Worm (Caenorhabditis elegans) whole organism, dauer: Measurements from ENCODE around the gene srx-131.

ENCODE experiments used
- unc-62 ChIP-seq: sonication (generic microtip); optimal IDR thresholded peaks from 2 replicates; lab custom pipeline; 2017; ENCODE audit warnings: missing biosample characterization, missing genetic modification reagents, missing genetic modification characterization

srx-131 gene

ce11 chrV:13848379-13848778 lies 3.1 kb downstream of the srx-131 start, which contains the start of gene srx-133:
Gene srx-133 (plus strand): TSS chrV:13848679.
- TF ChIP-seq unc-62 (GFP tag; lab: Kevin White, UChicago): no peak

DNA sequence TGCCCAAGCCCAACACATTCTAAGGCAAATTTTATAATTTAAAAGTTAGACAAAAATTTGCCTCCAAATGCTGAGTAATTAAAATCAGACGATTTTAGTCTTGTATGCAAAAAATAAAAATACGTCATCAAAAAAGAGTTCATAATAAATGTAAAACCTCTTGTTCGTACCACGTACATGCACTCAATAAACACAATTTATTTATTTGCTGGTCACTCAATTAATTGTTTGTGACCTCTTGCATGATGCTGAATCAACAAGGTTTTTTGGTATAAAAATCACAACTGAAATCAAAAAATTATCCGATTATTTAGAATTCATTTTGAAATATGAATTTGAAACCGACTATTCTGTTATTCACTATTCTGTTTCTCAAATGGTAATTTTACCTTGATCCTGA lies 4.9 kb downstream of the srx-131 start, which contains the start of gene hpx-2:
TSS of gene hpx-2 (plus strand) at position 301 of the 400 bp plus-strand sequence.
- TF ChIP-seq unc-62 (GFP tag; lab: Kevin White, UChicago): no peak

DNA sequence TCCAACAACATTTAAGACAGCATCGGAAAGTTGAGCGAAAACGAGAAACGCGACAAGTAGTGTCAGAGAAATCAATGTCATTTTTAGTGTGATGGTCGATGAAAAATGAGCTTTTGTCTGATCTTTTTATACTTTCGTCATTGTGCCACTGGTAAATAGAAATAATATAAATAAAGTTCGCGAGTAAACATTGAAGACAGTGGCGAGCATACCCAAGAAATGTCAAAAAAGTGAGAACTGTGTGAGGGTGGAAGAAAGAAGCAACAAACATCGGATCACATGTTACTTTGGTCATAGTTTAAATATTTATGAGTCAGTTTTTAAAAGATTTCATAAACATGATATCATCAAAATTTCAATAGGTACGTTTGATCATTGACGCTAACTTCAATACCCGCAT lies 9.1 kb downstream of the srx-131 start, which contains the start of gene ttr-21:
TSS of gene ttr-21 (minus strand) at position 100 of the 400 bp plus-strand sequence.
- TF ChIP-seq unc-62 (GFP tag; lab: Kevin White, UChicago): no peak

DNA sequence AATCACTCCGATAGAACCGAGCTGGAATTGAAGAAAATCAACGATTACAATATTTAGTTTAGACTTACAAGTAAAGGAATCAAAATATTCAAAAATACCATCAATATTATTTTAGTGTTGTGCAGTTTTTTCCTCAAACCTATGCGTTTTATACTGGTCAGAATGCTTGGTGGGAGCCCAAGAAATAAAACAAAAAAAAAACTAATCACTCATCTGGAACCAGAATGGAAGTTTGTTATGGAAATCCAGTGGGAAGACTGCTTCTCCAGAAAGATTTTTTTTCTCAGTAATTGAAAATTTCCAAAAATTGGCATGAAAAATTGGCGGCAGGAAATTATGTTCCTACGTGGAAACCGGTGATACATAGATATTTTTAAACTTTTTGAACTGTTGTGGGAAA lies 11.1 kb downstream of the srx-131 start, which contains the start of gene srx-134:
TSS of gene srx-134 (minus strand) at position 101 of the 400 bp plus-strand sequence.
- no peak for TF ChIP-seq unc-62 (GFP tag; lab: Kevin White, UChicago)

DNA sequence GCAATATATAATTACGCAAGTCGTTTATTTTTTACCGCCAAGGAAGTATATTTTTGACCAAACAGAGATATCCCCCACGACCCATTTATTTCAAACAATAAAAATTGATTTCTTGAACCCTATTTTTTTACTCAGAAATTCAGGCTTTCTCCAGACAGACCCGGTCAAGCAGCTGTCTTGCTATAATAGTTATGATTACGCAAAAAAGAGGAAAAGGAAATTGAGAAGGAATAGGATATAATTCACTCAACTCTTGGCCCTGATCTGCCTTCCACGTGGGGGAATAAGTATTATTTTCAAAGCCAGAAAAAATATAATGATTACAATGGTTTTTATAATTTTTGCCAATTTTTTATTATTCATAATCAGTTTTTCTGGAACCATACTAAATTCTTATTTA lies 11.9 kb downstream of the srx-131 start, which contains the start of gene srx-136:
TSS of gene srx-136 (plus strand) at position 301 of the 400 bp plus-strand sequence.
- no peak for TF ChIP-seq unc-62 (GFP tag; lab: Kevin White, UChicago)

ce11 chrV:13858906-13859305 lies 13.7 kb downstream of the srx-131 start, which contains the start of gene srx-135:
Gene srx-135 (plus strand): TSS chrV:13859206.
- TF ChIP-seq unc-62 (GFP tag; lab: Kevin White, UChicago): no peak

DNA sequence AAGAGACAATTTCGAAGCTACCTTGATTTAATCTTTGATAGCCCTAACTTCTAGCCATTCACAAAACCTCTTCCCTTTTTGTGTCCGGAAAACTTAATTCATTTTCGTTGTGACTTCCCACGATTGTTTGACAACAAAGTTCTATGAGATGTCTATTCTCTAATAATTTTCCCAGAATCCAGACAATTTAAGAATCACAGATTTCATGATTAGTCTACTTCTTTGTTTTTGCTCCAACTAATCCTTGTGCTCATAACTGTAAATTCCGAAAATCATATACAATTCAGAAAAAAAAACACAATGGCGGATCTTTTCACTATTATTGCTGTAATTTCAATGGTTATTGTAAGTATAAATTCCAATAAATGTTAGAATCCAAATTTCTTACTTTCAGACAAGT lies 17.3 kb downstream of the srx-131 start, which contains the start of gene srx-137:
TSS of gene srx-137 (plus strand) at position 301 of the 400 bp plus-strand sequence.
- TF ChIP-seq unc-62 (GFP tag; lab: Kevin White, UChicago): no peak

DNA sequence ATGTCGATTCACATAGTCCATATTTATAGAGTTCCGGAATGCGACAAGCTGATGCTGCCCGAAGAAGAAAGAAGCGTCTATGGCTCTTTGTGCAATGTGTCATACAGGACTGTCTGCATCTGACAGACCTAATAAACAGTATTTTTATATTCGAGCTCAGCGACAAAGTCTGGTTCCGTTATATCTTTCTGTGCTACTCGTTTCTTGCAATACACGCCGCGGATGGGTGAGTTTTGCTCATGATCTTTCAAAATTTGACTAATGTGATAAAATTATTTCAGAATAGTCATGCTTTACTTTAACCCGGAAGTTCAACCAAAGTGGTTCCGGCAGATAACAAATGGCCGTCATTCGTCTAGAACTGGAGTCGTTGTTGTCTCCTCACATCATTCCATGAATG lies 18.5 kb downstream of the srx-131 start:
- no peak for TF ChIP-seq unc-62 (GFP tag; lab: Kevin White, UChicago)

DNA sequence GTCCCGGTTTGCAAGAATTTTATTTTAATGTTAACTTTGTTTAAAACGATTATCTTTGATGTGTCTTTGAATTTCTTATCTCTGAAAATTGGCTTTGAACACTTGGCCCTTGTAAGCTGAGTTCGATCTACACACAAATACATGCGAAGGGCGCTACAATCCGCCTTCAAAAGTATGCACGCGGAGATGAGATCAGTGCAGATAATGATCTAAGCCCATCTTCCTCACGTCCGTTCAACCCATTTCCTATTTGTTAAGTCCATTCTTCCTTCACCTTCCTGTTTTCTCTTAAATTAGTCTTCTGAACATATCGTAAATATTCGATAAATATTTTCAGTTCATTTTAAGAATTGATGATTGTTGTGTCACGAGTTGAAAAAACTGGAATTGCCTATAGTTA lies 21.1 kb downstream of the srx-131 start, which contains the start of gene nhr-175:
TSS of gene nhr-175 (plus strand) at position 339 of the 400 bp plus-strand sequence.
- TF ChIP-seq unc-62 (GFP tag; lab: Kevin White, UChicago): no peak

- TF ChIP-seq unc-62 (GFP tag; lab: Kevin White, UChicago): no peak
Observed at ce11 chrV:13869551-13869950, 24.3 kb downstream of the srx-131 start.

- TF ChIP-seq unc-62 (GFP tag; lab: Kevin White, UChicago): no peak
Observed at ce11 chrV:13872895-13873294, 27.7 kb downstream of the srx-131 start, which contains the start of gene cpt-5. Gene cpt-5 (plus strand): TSS chrV:13873195.

- TF ChIP-seq unc-62 (GFP tag; lab: Kevin White, UChicago): no peak
Observed at ce11 chrV:13873323-13873722, 28.1 kb downstream of the srx-131 start.

- TF ChIP-seq unc-62 (GFP tag; lab: Kevin White, UChicago): no peak
Observed at ce11 chrV:13876529-13876928, 31.3 kb downstream of the srx-131 start, which contains the start of gene T22G5.1. Gene T22G5.1 (plus strand): TSS chrV:13876829.

DNA sequence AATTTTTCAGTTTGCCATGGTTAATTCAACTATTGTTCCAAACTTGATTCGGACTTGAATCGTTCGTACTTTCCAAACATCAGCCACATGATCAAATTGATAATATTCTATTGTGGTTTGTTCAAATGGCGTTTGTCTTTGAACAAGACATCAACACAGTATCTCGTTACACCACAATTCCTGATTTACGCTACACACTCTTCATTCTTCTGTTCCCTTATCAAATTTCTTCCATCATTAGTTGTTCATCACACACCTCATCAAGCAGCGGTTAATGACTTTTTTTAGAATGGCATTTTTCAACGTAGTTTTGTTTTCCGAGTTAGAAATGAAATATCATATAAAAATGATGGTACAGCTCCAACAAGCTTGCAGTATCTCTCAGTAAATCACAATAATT lies 33.0 kb downstream of the srx-131 start:
- TF ChIP-seq unc-62 (GFP tag; lab: Kevin White, UChicago): no peak

ce11 chrV:13879241-13879640 lies 34.0 kb downstream of the srx-131 start, which contains the start of gene lbp-7:
Gene lbp-7 (plus strand): TSS chrV:13879552.
- TF ChIP-seq unc-62 (GFP tag; lab: Kevin White, UChicago): no peak

- no peak for TF ChIP-seq unc-62 (GFP tag; lab: Kevin White, UChicago)
Observed at ce11 chrV:13880163-13880562, 34.9 kb downstream of the srx-131 start.

DNA sequence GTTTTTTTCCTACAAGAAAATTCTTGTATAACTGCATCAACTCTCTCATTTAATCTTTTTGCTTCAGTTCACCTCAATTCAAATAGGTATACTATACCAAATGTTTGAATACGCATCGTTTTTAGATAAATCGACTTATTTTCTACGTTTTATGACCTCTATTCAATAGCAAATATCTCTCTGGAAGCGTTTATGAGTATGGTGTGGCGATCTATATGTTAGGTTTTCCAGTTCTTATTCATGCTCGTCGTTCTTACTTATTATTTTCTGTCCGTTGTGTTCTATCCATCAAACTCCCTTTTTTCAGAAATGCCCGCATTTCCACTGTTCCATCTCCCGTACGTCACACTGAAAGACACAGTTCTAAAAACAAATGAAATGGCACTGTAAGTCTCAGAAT lies 35.4 kb downstream of the srx-131 start, which contains the start of gene T22G5.3:
TSS of gene T22G5.3 (plus strand) at position 301 of the 400 bp plus-strand sequence.
- TF ChIP-seq unc-62 (GFP tag; lab: Kevin White, UChicago): no peak
